Worm (Caenorhabditis elegans) whole organism, L4 larva: ENCODE results near the gene T04C12.1.

Experiments used
- dmd-8 ChIP-seq: fragments of 200-800 bp; sonication (Bioruptor generic); IDR thresholded peaks from 2 replicates; pipeline ENCODE4 v1.3.6; 2022; ENCODE audit warnings: missing genetic modification characterization, missing compliant biosample characterization
- egl-27 ChIP-seq: sonication (generic microtip); optimal IDR thresholded peaks from 3 replicates; lab custom pipeline; 2017; ENCODE audit warnings: missing biosample characterization, missing genetic modification reagents, missing genetic modification characterization
- nhr-237 ChIP-seq: sonication (generic microtip); optimal IDR thresholded peaks from 2 replicates; lab custom pipeline; 2017; ENCODE audit warnings: missing biosample characterization, missing genetic modification characterization
- nhr-25 ChIP-seq: sonication (generic microtip); optimal IDR thresholded peaks from 2 replicates; lab custom pipeline; 2017; ENCODE audit warnings: missing genetic modification characterization, mild to moderate bottlenecking, missing compliant biosample characterization, antibody characterized with exemption, moderate library complexity, borderline replicate concordance; ENCODE audit not compliant: insufficient read depth
- rbr-2 ChIP-seq: sonication (generic microtip); optimal IDR thresholded peaks from 2 replicates; lab custom pipeline; 2016; ENCODE audit warnings: missing genotype, missing genetic modification characterization, missing compliant biosample characterization

DNA sequence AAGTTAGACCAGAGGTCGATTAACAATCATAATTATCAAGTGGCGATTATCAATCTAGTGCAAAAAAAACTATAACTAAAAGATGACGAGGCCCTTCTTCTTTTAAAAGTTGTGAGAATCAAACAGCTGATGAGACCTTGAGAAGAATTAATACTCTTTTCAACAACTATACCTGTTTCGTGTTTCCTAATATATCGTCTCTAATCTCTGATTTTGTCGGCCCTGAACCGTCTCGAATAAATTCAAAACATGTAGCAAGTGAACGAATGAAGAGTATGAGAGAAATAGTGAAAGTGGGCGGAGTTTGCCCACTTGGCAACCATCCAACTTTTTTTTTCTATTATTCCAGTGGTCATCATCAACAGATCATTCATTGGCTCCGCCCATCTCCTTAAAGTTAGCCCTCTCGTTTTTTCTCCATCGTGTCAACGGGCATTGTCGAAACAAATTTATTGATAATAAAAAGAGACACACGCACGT, 28.5 kb upstream of the T04C12.1 start, which contains the start of gene Y42A5A.1:
- TF ChIP-seq egl-27 (tag; lab: Kevin White, UChicago) (no peak), nhr-25 (no peak), rbr-2 (tag; lab: Kevin White, UChicago) (no peak), dmd-8 (GFP tag; lab: Robert Waterston, UW) (no peak), nhr-237 (no peak)
